Worm (Caenorhabditis elegans): ENCODE results near the gene klp-17.

DNA sequence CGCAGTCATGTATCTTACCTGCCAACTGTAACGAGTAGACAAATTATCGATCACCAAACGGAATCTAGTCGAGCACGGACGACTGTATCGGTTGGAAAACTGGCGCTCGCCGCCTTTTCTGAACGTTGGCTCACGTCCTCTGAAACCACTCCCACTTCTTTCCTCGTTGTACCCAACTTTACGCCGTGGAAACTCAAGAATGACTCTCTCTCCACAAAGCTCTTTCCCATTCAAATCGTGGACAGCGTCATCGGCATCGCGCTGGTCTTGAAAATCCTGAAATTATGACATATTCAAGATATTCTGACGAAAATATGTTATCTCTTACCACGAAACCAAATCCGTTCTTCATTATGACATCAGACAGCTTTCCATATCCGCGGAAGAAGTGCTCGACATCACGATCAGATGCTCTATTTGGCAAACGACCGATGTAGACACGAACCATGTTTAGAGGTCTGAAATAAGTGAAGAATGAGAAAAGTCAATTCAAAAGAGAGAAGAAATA, 14.9 kb downstream of the klp-17 start, which contains the start of gene rsp-2:
- no peak for TF ChIP-seq flt-1 (GFP tag; IDR thresholded peaks at IDR 0.05)
- TF ChIP-seq med-1 (GFP tag; optimal IDR thresholded peaks at IDR 0.05; ENCODE audit: insufficient read depth): no peak
- no peak for TF ChIP-seq klf-2 (GFP tag; conservative IDR thresholded peaks at IDR 0.05)
- TF ChIP-seq ztf-29 (GFP tag; IDR thresholded peaks at IDR 0.05): no peak
